Fruit fly (Drosophila melanogaster) S2 (cell line): Measurements from ENCODE around the gene Sidpn.

Experiments
- CG8478 ChIP-seq: fragments of >200 bp; optimal IDR thresholded peaks from 2 replicates; lab custom pipeline; 2018
- CTCF ChIP-seq, 2 experiments: fragments of >200 bp; optimal IDR thresholded peaks; 2 replicates each; lab custom pipeline; 2018

DNA sequence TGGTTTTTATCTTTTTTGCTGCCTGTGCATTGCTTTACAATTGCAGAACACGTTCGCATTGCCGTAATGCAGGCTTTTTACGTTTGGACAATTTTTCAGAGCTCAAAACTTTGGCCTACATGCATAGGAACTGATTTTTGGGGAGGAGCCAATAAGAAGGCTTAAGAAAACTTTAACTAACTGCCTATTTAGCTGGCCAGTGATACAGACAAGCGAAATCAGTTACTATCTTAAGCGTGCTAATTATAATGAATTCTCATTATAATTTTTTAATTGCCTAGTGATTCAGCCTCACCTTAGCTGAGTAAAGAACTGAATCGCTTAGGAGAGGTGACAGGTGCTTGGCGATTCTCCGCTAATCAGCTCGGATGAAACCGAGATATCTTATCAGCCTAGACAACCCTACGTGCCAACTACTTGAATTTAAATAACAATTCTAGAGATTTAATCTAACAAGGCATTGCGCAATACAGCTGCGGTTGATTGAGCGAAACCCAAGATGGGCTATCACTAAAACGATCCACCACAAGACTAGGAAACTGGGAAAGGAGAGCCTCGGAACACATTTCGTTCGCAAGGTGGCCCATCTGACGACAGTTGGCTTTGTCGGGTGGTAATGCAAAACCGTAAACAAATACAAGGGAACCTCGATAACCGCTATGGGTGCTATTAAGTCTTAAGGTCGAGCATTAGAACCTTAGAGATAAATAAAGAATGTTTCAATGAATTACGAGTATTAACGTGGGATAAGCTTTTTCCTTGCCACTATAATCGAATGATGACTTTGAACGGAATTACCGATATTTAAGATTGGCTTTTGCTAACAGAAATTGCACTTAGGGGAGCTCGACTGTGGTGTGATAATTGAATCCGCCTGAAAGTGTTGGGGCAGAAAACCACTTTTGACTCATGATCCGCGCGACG is 42.0 kb upstream of the Sidpn start:
- no peak for TF ChIP-seq CG8478 (lab: Kevin White, UChicago)
- TF ChIP-seq CTCF (optimal IDR thresholded peaks at IDR 0.05; lab: Kevin White, UChicago), result no peak
